Worm (Caenorhabditis elegans) whole organism, L3 larva: ENCODE data around the gene C35D10.5.

ENCODE experiments used
- ZK546.5 ChIP-seq: sonication (generic microtip); optimal IDR thresholded peaks from 2 replicates; lab custom pipeline; 2017; ENCODE audit warnings: missing biosample characterization, missing genetic modification characterization
- aly-2 ChIP-seq: fragments of 150-350 bp; optimal IDR thresholded peaks from 2 replicates; lab custom pipeline; 2014; ENCODE audit warnings: missing biosample characterization, missing genetic modification characterization
- ama-1 ChIP-seq: fragments of 150-350 bp; optimal IDR thresholded peaks from 2 replicates; lab custom pipeline; 2018
- ceh-16 ChIP-seq: sonication (generic microtip); optimal IDR thresholded peaks from 2 replicates; lab custom pipeline; 2017; ENCODE audit warnings: missing biosample characterization, missing genetic modification characterization
- ceh-82 ChIP-seq: fragments of 150-350 bp; optimal IDR thresholded peaks from 2 replicates; lab custom pipeline; 2014; ENCODE audit warnings: missing biosample characterization, missing genetic modification characterization
- ceh-9 ChIP-seq: sonication (generic microtip); optimal IDR thresholded peaks from 2 replicates; lab custom pipeline; 2018; ENCODE audit warnings: missing biosample characterization, missing genetic modification characterization
- daf-12 ChIP-seq: fragments of 150-350 bp; optimal IDR thresholded peaks from 2 replicates; lab custom pipeline; 2014; ENCODE audit warnings: missing biosample characterization, missing genetic modification reagents, missing genetic modification characterization
- egl-5 ChIP-seq: fragments of 150-350 bp; optimal IDR thresholded peaks from 2 replicates; lab custom pipeline; 2017; ENCODE audit warnings: missing biosample characterization, missing genetic modification reagents, missing genetic modification characterization, inconsistent platforms
- elt-1 ChIP-seq: fragments of 150-350 bp; optimal IDR thresholded peaks from 2 replicates; lab custom pipeline; 2014; ENCODE audit warnings: missing biosample characterization, missing genetic modification characterization
- elt-2 ChIP-seq: sonication (generic microtip); optimal IDR thresholded peaks from 2 replicates; lab custom pipeline; 2016; ENCODE audit warnings: missing genetic modification reagents, mild to moderate bottlenecking, missing genetic modification characterization, missing compliant biosample characterization
- elt-3 ChIP-seq, 3 experiments: fragments of 150-350 bp in 1 of 3; sonication (generic microtip) in 2 of 3; optimal IDR thresholded peaks; 2 replicates in 2 of 3; 4 replicates in 1 of 3; lab custom pipeline; 2014 to 2017; ENCODE audit warnings: missing biosample characterization in 3 of 3, missing genetic modification characterization in 3 of 3
- eor-1 ChIP-seq, 2 experiments: fragments of 150-350 bp; optimal IDR thresholded peaks; 2 replicates each; lab custom pipeline; 2014 to 2018; ENCODE audit warnings: missing biosample characterization in 2 of 2, missing genetic modification characterization in 2 of 2
- fkh-10 ChIP-seq: sonication (generic microtip); optimal IDR thresholded peaks from 2 replicates; lab custom pipeline; 2017; ENCODE audit warnings: missing biosample characterization, missing genetic modification reagents, missing genetic modification characterization
- fkh-2 ChIP-seq: fragments of 150-350 bp; optimal IDR thresholded peaks from 2 replicates; lab custom pipeline; 2014; ENCODE audit warnings: missing biosample characterization, missing genetic modification reagents, missing genetic modification characterization
- fos-1 ChIP-seq: fragments of 150-350 bp; optimal IDR thresholded peaks from 2 replicates; lab custom pipeline; 2014; ENCODE audit warnings: missing biosample characterization, missing genetic modification characterization
- hmg-11 ChIP-seq: sonication (generic microtip); optimal IDR thresholded peaks from 2 replicates; lab custom pipeline; 2016; ENCODE audit warnings: missing genetic modification characterization, missing compliant biosample characterization
- jun-1 ChIP-seq: fragments of 150-350 bp; optimal IDR thresholded peaks from 2 replicates; lab custom pipeline; 2014; ENCODE audit warnings: missing biosample characterization, missing genetic modification reagents, missing genetic modification characterization
- lin-15B ChIP-seq: fragments of 150-350 bp; optimal IDR thresholded peaks from 2 replicates; lab custom pipeline; 2014; ENCODE audit warnings: missing biosample characterization, missing genetic modification characterization
- lin-39 ChIP-seq: fragments of 150-350 bp; optimal IDR thresholded peaks from 2 replicates; lab custom pipeline; 2018; ENCODE audit warnings: missing biosample characterization, missing genetic modification reagents, missing genetic modification characterization
- lsy-12 ChIP-seq: sonication (generic microtip); optimal IDR thresholded peaks from 2 replicates; lab custom pipeline; 2016; ENCODE audit warnings: mild to moderate bottlenecking, missing genetic modification characterization, missing compliant biosample characterization
- mdl-1 ChIP-seq: fragments of 150-350 bp; optimal IDR thresholded peaks from 2 replicates; lab custom pipeline; 2014; ENCODE audit warnings: missing biosample characterization, missing genetic modification characterization
- mml-1 ChIP-seq: fragments of 150-350 bp; sonication (generic microtip); optimal IDR thresholded peaks from 3 replicates; lab custom pipeline; 2014; ENCODE audit warnings: missing biosample characterization, missing genetic modification characterization
- nfya-1 ChIP-seq: sonication (generic microtip); optimal IDR thresholded peaks from 2 replicates; lab custom pipeline; 2017; ENCODE audit warnings: missing genetic modification characterization, mild to moderate bottlenecking, missing compliant biosample characterization, antibody characterized with exemption, moderate library complexity; ENCODE audit not compliant: insufficient read depth
- nhr-11 ChIP-seq: fragments of 150-350 bp; optimal IDR thresholded peaks from 2 replicates; lab custom pipeline; 2014; ENCODE audit warnings: missing biosample characterization, missing genetic modification characterization
- nhr-12 ChIP-seq: fragments of 150-350 bp; optimal IDR thresholded peaks from 2 replicates; lab custom pipeline; 2014; ENCODE audit warnings: missing biosample characterization, missing genetic modification characterization
- nhr-23 ChIP-seq: fragments of 150-350 bp; optimal IDR thresholded peaks from 2 replicates; lab custom pipeline; 2014; ENCODE audit warnings: missing biosample characterization, missing genetic modification reagents, missing genetic modification characterization
- nhr-25 ChIP-seq: sonication (generic microtip); optimal IDR thresholded peaks from 2 replicates; lab custom pipeline; 2017; ENCODE audit warnings: missing biosample characterization, missing genetic modification characterization
- nhr-28 ChIP-seq: fragments of 150-350 bp; optimal IDR thresholded peaks from 2 replicates; lab custom pipeline; 2014; ENCODE audit warnings: missing biosample characterization, missing genetic modification characterization
- nhr-43 ChIP-seq: sonication (generic microtip); optimal IDR thresholded peaks from 2 replicates; lab custom pipeline; 2016; ENCODE audit warnings: mild to moderate bottlenecking, missing genetic modification characterization, missing compliant biosample characterization; ENCODE audit not compliant: poor library complexity, severe bottlenecking
- nhr-67 ChIP-seq: fragments of 150-350 bp; optimal IDR thresholded peaks from 2 replicates; lab custom pipeline; 2014; ENCODE audit warnings: missing biosample characterization, missing genetic modification characterization
- nhr-76 ChIP-seq: fragments of 150-350 bp; sonication (generic microtip); optimal IDR thresholded peaks from 5 replicates; lab custom pipeline; 2014; ENCODE audit warnings: missing biosample characterization, missing genetic modification characterization
- pha-4 ChIP-seq: fragments of 150-350 bp; optimal IDR thresholded peaks from 2 replicates; lab custom pipeline; 2014; ENCODE audit warnings: missing biosample characterization, missing genetic modification reagents, missing genetic modification characterization
- sea-2 ChIP-seq: fragments of 150-350 bp; sonication (generic microtip); optimal IDR thresholded peaks from 4 replicates; lab custom pipeline; 2014; ENCODE audit warnings: missing biosample characterization, missing genetic modification reagents, missing genetic modification characterization
- snpc-4 ChIP-seq: fragments of 150-350 bp; optimal IDR thresholded peaks from 2 replicates; lab custom pipeline; 2014; ENCODE audit warnings: missing biosample characterization, missing genetic modification characterization
- tbx-2 ChIP-seq: sonication (generic microtip); optimal IDR thresholded peaks from 2 replicates; lab custom pipeline; 2016; ENCODE audit warnings: mild to moderate bottlenecking, missing genetic modification characterization, missing compliant biosample characterization
- unc-39 ChIP-seq: sonication (generic microtip); optimal IDR thresholded peaks from 4 replicates; lab custom pipeline; 2017; ENCODE audit warnings: missing biosample characterization, missing genetic modification characterization
- unc-62 ChIP-seq: fragments of 150-350 bp; sonication (generic microtip); optimal IDR thresholded peaks from 4 replicates; lab custom pipeline; 2014; ENCODE audit warnings: missing biosample characterization, missing genetic modification reagents, missing genetic modification characterization
- zag-1 ChIP-seq: fragments of 150-350 bp; optimal IDR thresholded peaks from 2 replicates; lab custom pipeline; 2014; ENCODE audit warnings: missing biosample characterization, missing genetic modification characterization

C35D10.5 gene

DNA sequence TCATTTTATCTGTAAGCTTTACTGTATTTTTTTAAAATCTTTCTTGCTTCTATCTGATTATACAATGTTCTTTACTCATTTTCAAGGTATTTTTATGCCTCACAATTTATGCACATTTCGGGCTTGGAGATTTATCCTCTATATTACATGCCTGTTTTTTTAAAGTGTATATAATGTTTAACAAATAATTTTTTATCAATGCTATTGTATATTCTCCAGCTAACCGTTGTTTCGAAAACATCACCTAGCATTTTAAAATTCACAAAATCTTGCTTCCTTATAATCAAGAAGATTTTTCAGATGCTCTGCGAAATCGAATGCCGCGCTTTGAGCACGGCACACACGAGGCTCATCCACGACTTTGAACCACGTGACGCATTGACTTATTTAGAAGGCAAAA is 10.1 kb upstream of the C35D10.5 start, which contains the start of gene ced-4:
TSS of gene ced-4 (plus strand) at position 301 of the 400 bp plus-strand sequence.
- TF ChIP-seq nhr-23 (tag; lab: Kevin White, UChicago): no peak
- no peak for TF ChIP-seq unc-39
- no peak for TF ChIP-seq ceh-82
- no peak for TF ChIP-seq sea-2
- no peak for TF ChIP-seq snpc-4 (tag; lab: Kevin White, UChicago)
- no peak for TF ChIP-seq elt-1
- TF ChIP-seq jun-1 (tag; lab: Kevin White, UChicago): no peak
- no peak for TF ChIP-seq aly-2 (tag; lab: Kevin White, UChicago)
- no peak for TF ChIP-seq nhr-76 (tag; lab: Kevin White, UChicago)
- no peak for TF ChIP-seq daf-12 (tag; lab: Kevin White, UChicago)
- TF ChIP-seq ceh-16 (tag; lab: Kevin White, UChicago): no peak
- TF ChIP-seq zag-1 (tag; lab: Kevin White, UChicago): no peak
- no peak for TF ChIP-seq nhr-67 (tag; lab: Kevin White, UChicago)
- TF ChIP-seq lsy-12: no peak
- no peak for TF ChIP-seq ama-1 (lab: Kevin White, UChicago)
- TF ChIP-seq pha-4 (tag; lab: Kevin White, UChicago): no peak
- TF ChIP-seq, all 47 proteins: peak for 0

DNA sequence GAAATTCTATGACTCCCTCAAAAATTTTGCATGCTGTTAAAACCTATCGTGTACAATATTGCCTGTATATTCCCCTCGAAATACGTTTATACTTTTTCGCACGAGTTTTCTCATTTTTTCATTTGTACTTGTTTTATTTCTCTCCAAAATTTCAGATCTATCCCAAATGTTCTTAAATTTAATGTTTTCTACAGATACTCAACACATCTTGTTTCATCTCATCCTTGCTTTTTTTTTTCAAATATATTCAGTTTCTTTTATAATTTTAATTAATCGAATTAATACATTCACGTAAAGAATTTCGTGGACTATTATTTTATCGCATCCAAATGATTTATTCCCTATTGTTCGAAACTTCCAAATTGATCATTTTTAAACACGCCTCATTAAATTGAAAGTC is 7.2 kb upstream of the C35D10.5 start, which contains the start of gene C35D10.8:
TSS of gene C35D10.8 (plus strand) at position 301 of the 400 bp plus-strand sequence.
- no peak for TF ChIP-seq mdl-1 (tag; lab: Kevin White, UChicago)
- TF ChIP-seq, all 47 proteins: peak for 0

ce11 chrIII:4856109-4856508 is 6.0 kb upstream of the C35D10.5 start, which contains the start of gene C35D10.7:
Gene C35D10.7, plus strand, starts transcription at chrIII:4856193.
- TF ChIP-seq nhr-76 (tag; lab: Kevin White, UChicago): no peak
- TF ChIP-seq ceh-16 (tag; lab: Kevin White, UChicago): no peak
- TF ChIP-seq ZK546.5 (tag; lab: Kevin White, UChicago): no peak
- no peak for TF ChIP-seq sea-2
- TF ChIP-seq lsy-12: no peak
- no peak for TF ChIP-seq pha-4 (tag; lab: Kevin White, UChicago)
- no peak for TF ChIP-seq nfya-1
- TF ChIP-seq tbx-2 (tag; lab: Kevin White, UChicago): no peak
- no peak for TF ChIP-seq elt-3 (tag; optimal IDR thresholded peaks at IDR 0.05; lab: Kevin White, UChicago)
- TF ChIP-seq fkh-2 (tag; lab: Kevin White, UChicago): no peak
- no peak for TF ChIP-seq lin-15B (tag; lab: Kevin White, UChicago)
- TF ChIP-seq ceh-82: no peak
- TF ChIP-seq snpc-4 (tag; lab: Kevin White, UChicago): no peak
- TF ChIP-seq hmg-11 (tag; lab: Kevin White, UChicago): no peak
- TF ChIP-seq lin-39 (tag; lab: Kevin White, UChicago): no peak
- TF ChIP-seq fos-1 (tag; lab: Kevin White, UChicago): no peak
- TF ChIP-seq nhr-28: no peak

- TF ChIP-seq unc-62 (GFP tag; lab: Kevin White, UChicago) (no peak), fos-1 (tag; lab: Kevin White, UChicago) (no peak), mdl-1 (tag; lab: Kevin White, UChicago) (no peak), nhr-12 (tag; lab: Kevin White, UChicago) (no peak), fkh-10 (GFP tag; lab: Kevin White, UChicago) (no peak), ama-1 (lab: Kevin White, UChicago) (no peak), lsy-12 (no peak), eor-1 (tag; optimal IDR thresholded peaks at IDR 0.05; lab: Kevin White, UChicago) (no peak), nhr-11 (tag; lab: Kevin White, UChicago) (no peak), tbx-2 (tag; lab: Kevin White, UChicago) (no peak), snpc-4 (tag; lab: Kevin White, UChicago) (no peak), mml-1 (no peak), elt-2 (tag; lab: Kevin White, UChicago) (no peak), nhr-43 (no peak), jun-1 (tag; lab: Kevin White, UChicago) (no peak), ceh-82 (no peak)
Measured at ce11 chrIII:4856992-4857391, 5.2 kb upstream of the C35D10.5 start.

DNA sequence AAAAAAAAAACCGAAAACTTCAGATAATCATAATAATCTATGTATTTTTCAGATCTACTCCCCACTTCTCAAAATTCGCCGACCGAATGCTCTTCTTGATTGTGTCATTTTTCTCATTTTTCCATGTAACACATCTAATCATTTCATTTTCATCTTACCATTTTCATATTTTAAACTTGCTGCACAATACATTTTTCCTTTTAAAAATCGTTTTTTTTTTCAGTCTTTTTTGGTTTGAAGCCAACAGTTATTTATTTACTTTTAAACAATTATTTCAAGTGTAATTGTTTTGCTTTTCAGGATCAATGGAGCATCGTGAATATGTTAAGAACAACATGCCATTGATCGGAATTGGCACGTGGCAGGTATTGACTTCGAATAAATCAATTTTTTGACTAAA is 3.1 kb upstream of the C35D10.5 start, which contains the start of gene C35D10.6:
TSS of gene C35D10.6 (plus strand) at position 301 of the 400 bp plus-strand sequence.
- TF ChIP-seq lin-39 (tag; lab: Kevin White, UChicago) (no peak), nhr-25 (tag; lab: Kevin White, UChicago) (no peak), nhr-67 (tag; lab: Kevin White, UChicago) (no peak), fos-1 (tag; lab: Kevin White, UChicago) (no peak), egl-5 (tag; lab: Kevin White, UChicago) (no peak), elt-2 (tag; lab: Kevin White, UChicago) (no peak), ceh-16 (tag; lab: Kevin White, UChicago) (no peak), nfya-1 (no peak), jun-1 (tag; lab: Kevin White, UChicago) (no peak), aly-2 (tag; lab: Kevin White, UChicago) (no peak), hmg-11 (tag; lab: Kevin White, UChicago) (no peak), snpc-4 (tag; lab: Kevin White, UChicago) (no peak), ceh-9 (no peak)
- TF ChIP-seq, all 47 proteins: peak for 0
